Worm (Caenorhabditis elegans): ENCODE results near the gene T05B11.4.
A peak's percentile ranks its signal among the peaks of the same experiment; 100 is the strongest.

- TF ChIP-seq ref-1 (GFP tag; conservative IDR thresholded peaks at IDR 0.05) (no peak), cog-1 (tag; optimal IDR thresholded peaks at IDR 0.05) (peak; percentile 51), med-1 (GFP tag; optimal IDR thresholded peaks at IDR 0.05; ENCODE audit: insufficient read depth) (no peak), flt-1 (GFP tag; IDR thresholded peaks at IDR 0.05) (0 out of 2 replicates have a peak, but pooled peaks have one; percentile 14), ztf-23 (GFP tag; IDR thresholded peaks at IDR 0.05) (no peak), klf-2 (GFP tag; conservative IDR thresholded peaks at IDR 0.05) (no peak), ztf-29 (GFP tag; IDR thresholded peaks at IDR 0.05) (peak; percentile 28; the same call in 1 of the 2 replicates), T22C8.4 (GFP tag; IDR thresholded peaks at IDR 0.05) (no peak)
Measured at ce11 chrV:7745903-7746302, 8.6 kb downstream of the T05B11.4 start.
